Fruit fly (Drosophila melanogaster) whole organism, embryonic: ENCODE data around the gene Nse1.
A peak's percentile ranks its signal among the peaks of the same experiment; 100 is the strongest.

Source experiments
- Asciz ChIP-seq: fragments of 200-800 bp; sonication (Bioruptor generic); optimal IDR thresholded peaks from 2 replicates; lab custom pipeline; 2017; ENCODE audit warnings: missing biosample characterization, mild to moderate bottlenecking, missing genetic modification characterization, missing genetic modification reagents
- Bdp1 ChIP-seq: fragments of 200-800 bp; sonication (Bioruptor generic); optimal IDR thresholded peaks from 3 replicates; lab custom pipeline; 2016; ENCODE audit warnings: missing biosample characterization, missing genetic modification characterization
- Blimp-1 ChIP-seq: fragments of 200-800 bp; sonication (Bioruptor generic); optimal IDR thresholded peaks from 3 replicates; lab custom pipeline; 2018; ENCODE audit warnings: missing biosample characterization, missing genetic modification characterization, mild to moderate bottlenecking, moderate library complexity, missing genetic modification reagents
- CG10543 ChIP-seq: fragments of 200-800 bp; sonication (Bioruptor generic); optimal IDR thresholded peaks from 3 replicates; lab custom pipeline; 2017; ENCODE audit warnings: missing biosample characterization, mild to moderate bottlenecking, missing genetic modification characterization, moderate library complexity
- CG12155 ChIP-seq: fragments of 200-800 bp; sonication (Bioruptor generic); optimal IDR thresholded peaks from 3 replicates; lab custom pipeline; 2016; ENCODE audit warnings: missing biosample characterization, missing genetic modification characterization
- CG13775 ChIP-seq: fragments of 200-800 bp; sonication (Bioruptor generic); optimal IDR thresholded peaks from 3 replicates; lab custom pipeline; 2017; ENCODE audit warnings: missing biosample characterization, mild to moderate bottlenecking, missing genetic modification characterization
- CG14014 ChIP-seq: fragments of 200-800 bp; sonication (Bioruptor generic); IDR thresholded peaks from 2 replicates; pipeline ENCODE4 v1.3.6; 2022; ENCODE audit warnings: missing biosample characterization, missing genetic modification characterization
- CG14710 ChIP-seq: fragments of 200-800 bp; sonication (Bioruptor generic); optimal IDR thresholded peaks from 3 replicates; lab custom pipeline; 2019; ENCODE audit warnings: missing biosample characterization, mild to moderate bottlenecking, missing genetic modification characterization, moderate library complexity
- CG14860 ChIP-seq: fragments of 200-800 bp; sonication (Bioruptor generic); IDR thresholded peaks from 3 replicates; pipeline ENCODE4 v1.3.6; 2022; ENCODE audit warnings: missing biosample characterization, missing genetic modification characterization; ENCODE audit not compliant: partially characterized antibody
- CG1792 ChIP-seq: fragments of 200-800 bp; sonication (Bioruptor generic); optimal IDR thresholded peaks from 2 replicates; lab custom pipeline; 2016; ENCODE audit warnings: missing biosample characterization, missing genetic modification characterization
- CG2116 ChIP-seq: fragments of 200-800 bp; sonication (Bioruptor generic); optimal IDR thresholded peaks from 3 replicates; lab custom pipeline; 2018; ENCODE audit warnings: missing biosample characterization, mild to moderate bottlenecking, missing genetic modification characterization
- CG2129 ChIP-seq: fragments of 200-800 bp; sonication (Bioruptor generic); IDR thresholded peaks from 2 replicates; pipeline ENCODE4 v1.3.6; 2022; ENCODE audit warnings: missing biosample characterization, missing genetic modification characterization; ENCODE audit not compliant: partially characterized antibody
- CG30020 ChIP-seq: fragments of 200-800 bp; optimal IDR thresholded peaks from 2 replicates; lab custom pipeline; 2019; ENCODE audit warnings: missing biosample characterization, mild to moderate bottlenecking, missing genetic modification characterization, moderate library complexity
- CG31365 ChIP-seq: fragments of 200-800 bp; sonication (Bioruptor generic); optimal IDR thresholded peaks from 2 replicates; lab custom pipeline; 2018; ENCODE audit warnings: missing biosample characterization, mild to moderate bottlenecking, missing genetic modification characterization
- CG31388 ChIP-seq: fragments of 200-800 bp; sonication (Bioruptor generic); optimal IDR thresholded peaks from 2 replicates; lab custom pipeline; 2016; ENCODE audit warnings: missing biosample characterization, missing genetic modification characterization
- CG31441 ChIP-seq: fragments of 200-800 bp; sonication (Bioruptor generic); IDR thresholded peaks from 2 replicates; pipeline ENCODE4 v1.3.6; 2022; ENCODE audit warnings: missing biosample characterization, missing genetic modification characterization
- CG4328 ChIP-seq: fragments of 200-800 bp; sonication (Bioruptor generic); optimal IDR thresholded peaks from 3 replicates; lab custom pipeline; 2017; ENCODE audit warnings: missing biosample characterization, missing genetic modification reagents, missing genetic modification characterization
- CG7928 ChIP-seq: fragments of 200-800 bp; sonication (Bioruptor generic); optimal IDR thresholded peaks from 2 replicates; lab custom pipeline; 2017; ENCODE audit warnings: missing biosample characterization, mild to moderate bottlenecking, missing genetic modification characterization
- CG7987 ChIP-seq: fragments of 200-800 bp; sonication (Bioruptor generic); optimal IDR thresholded peaks from 2 replicates; lab custom pipeline; 2018; ENCODE audit warnings: missing biosample characterization, mild to moderate bottlenecking, missing genetic modification characterization, moderate library complexity
- CG8478 ChIP-seq: fragments of >200 bp; optimal IDR thresholded peaks from 2 replicates; lab custom pipeline; 2018
- CHES-1-like ChIP-seq: fragments of 200-800 bp; sonication (Bioruptor generic); optimal IDR thresholded peaks from 2 replicates; lab custom pipeline; 2016; ENCODE audit warnings: missing biosample characterization, missing genetic modification characterization
- CoRest ChIP-seq: fragments of 200-800 bp; sonication (Bioruptor generic); optimal IDR thresholded peaks from 3 replicates; lab custom pipeline; 2018; ENCODE audit warnings: missing biosample characterization, mild to moderate bottlenecking, missing genetic modification characterization, moderate library complexity
- CrebB ChIP-seq: fragments of 200-800 bp; sonication (Bioruptor generic); optimal IDR thresholded peaks from 3 replicates; lab custom pipeline; 2018; ENCODE audit warnings: missing biosample characterization, mild to moderate bottlenecking, missing genetic modification characterization
- Dbx ChIP-seq: fragments of 200-800 bp; sonication (Bioruptor generic); IDR thresholded peaks from 3 replicates; pipeline ENCODE4 v1.3.6; 2022; ENCODE audit warnings: missing biosample characterization, missing genetic modification characterization
- Deaf1 ChIP-seq: fragments of 200-800 bp; optimal IDR thresholded peaks from 3 replicates; lab custom pipeline; 2019; ENCODE audit warnings: missing biosample characterization, mild to moderate bottlenecking, missing genetic modification characterization, moderate library complexity
- Fer2 ChIP-seq: fragments of 200-800 bp; sonication (Bioruptor generic); optimal IDR thresholded peaks from 2 replicates; lab custom pipeline; 2018; ENCODE audit warnings: missing biosample characterization, mild to moderate bottlenecking, missing genetic modification characterization, moderate library complexity
- HHEX ChIP-seq: fragments of 200-800 bp; sonication (Bioruptor generic); optimal IDR thresholded peaks from 3 replicates; lab custom pipeline; 2017; ENCODE audit warnings: missing biosample characterization, mild to moderate bottlenecking, missing genetic modification characterization, missing genetic modification reagents
- HmgZ ChIP-seq: fragments of 200-800 bp; sonication (Bioruptor generic); optimal IDR thresholded peaks from 2 replicates; lab custom pipeline; 2018; ENCODE audit warnings: missing biosample characterization, mild to moderate bottlenecking, missing genetic modification characterization
- Meics ChIP-seq: fragments of 200-800 bp; sonication (Bioruptor generic); optimal IDR thresholded peaks from 2 replicates; lab custom pipeline; 2017; ENCODE audit warnings: missing biosample characterization, mild to moderate bottlenecking, missing genetic modification characterization
- Oli ChIP-seq: fragments of 200-800 bp; sonication (Bioruptor generic); optimal IDR thresholded peaks from 2 replicates; lab custom pipeline; 2018; ENCODE audit warnings: missing biosample characterization, mild to moderate bottlenecking, missing genetic modification characterization, moderate library complexity
- Poxn ChIP-seq: fragments of 200-800 bp; sonication (Bioruptor generic); IDR thresholded peaks from 2 replicates; pipeline ENCODE4 v1.3.6; 2022; ENCODE audit warnings: missing biosample characterization, missing genetic modification characterization
- Ptx1 ChIP-seq: fragments of 200-800 bp; sonication (Bioruptor generic); IDR thresholded peaks from 2 replicates; pipeline ENCODE4 v1.3.6; 2022; ENCODE audit warnings: missing biosample characterization, missing genetic modification characterization
- Sox100B ChIP-seq: fragments of 200-800 bp; sonication (Bioruptor generic); optimal IDR thresholded peaks from 3 replicates; lab custom pipeline; 2018; ENCODE audit warnings: missing biosample characterization, mild to moderate bottlenecking, missing genetic modification characterization
- ac ChIP-seq: fragments of 200-800 bp; sonication (Bioruptor generic); optimal IDR thresholded peaks from 3 replicates; lab custom pipeline; 2017; ENCODE audit warnings: missing biosample characterization, mild to moderate bottlenecking, missing genetic modification characterization
- aop ChIP-seq: fragments of 200-800 bp; sonication (Bioruptor generic); IDR thresholded peaks from 2 replicates; pipeline ENCODE4 v1.3.6; 2022; ENCODE audit warnings: missing biosample characterization, missing genetic modification characterization
- eyg ChIP-seq: fragments of 200-800 bp; sonication (Bioruptor generic); optimal IDR thresholded peaks from 3 replicates; lab custom pipeline; 2016; ENCODE audit warnings: missing biosample characterization, missing genetic modification characterization
- gsb ChIP-seq: fragments of 200-800 bp; sonication (Bioruptor generic); IDR thresholded peaks from 2 replicates; pipeline ENCODE4 v1.3.6; 2022; ENCODE audit warnings: missing biosample characterization, missing genetic modification characterization
- jing ChIP-seq: fragments of 200-800 bp; sonication (Bioruptor generic); optimal IDR thresholded peaks from 2 replicates; lab custom pipeline; 2018; ENCODE audit warnings: missing biosample characterization, mild to moderate bottlenecking, missing genetic modification characterization
- lov ChIP-seq, 2 experiments: fragments of 200-800 bp in 1 of 2; fragments of >200 bp in 1 of 2; sonication (Bioruptor generic) in 1 of 2; IDR thresholded peaks in 1 of 2; optimal IDR thresholded peaks in 1 of 2; 2 replicates in 1 of 2; 3 replicates in 1 of 2; pipeline versions ENCODE4 v1.3.6 to Lab custom; 2017 to 2022; ENCODE audit warnings: missing biosample characterization in 1 of 2, missing genetic modification characterization in 1 of 2
- prd ChIP-seq, 3 experiments: fragments of >200 bp in 2 of 3; fragments of 200-800 bp in 1 of 3; sonication (Bioruptor generic) in 1 of 3; optimal IDR thresholded peaks in 2 of 3; IDR thresholded peaks in 1 of 3; 2 replicates in 2 of 3; 3 replicates in 1 of 3; pipeline versions ENCODE4 v1.3.6 to Lab custom; 2017 to 2022; ENCODE audit warnings: missing biosample characterization in 1 of 3, missing genetic modification characterization in 1 of 3
- psq ChIP-seq: fragments of 200-800 bp; sonication (Bioruptor generic); optimal IDR thresholded peaks from 2 replicates; lab custom pipeline; 2017; ENCODE audit warnings: missing biosample characterization, missing genetic modification characterization
- pzg ChIP-seq: fragments of 200-800 bp; sonication (Bioruptor generic); optimal IDR thresholded peaks from 3 replicates; lab custom pipeline; 2018; ENCODE audit warnings: missing biosample characterization, mild to moderate bottlenecking, missing genetic modification characterization, moderate library complexity
- repo ChIP-seq: fragments of 200-800 bp; sonication (Bioruptor generic); optimal IDR thresholded peaks from 2 replicates; lab custom pipeline; 2016; ENCODE audit warnings: missing biosample characterization, missing genetic modification characterization
- rib ChIP-seq: fragments of 200-800 bp; sonication (Bioruptor generic); IDR thresholded peaks from 2 replicates; pipeline ENCODE4 v1.3.6; 2022; ENCODE audit warnings: missing biosample characterization, missing genetic modification characterization
- sens-2 ChIP-seq: fragments of 200-800 bp; sonication (Bioruptor generic); IDR thresholded peaks from 2 replicates; pipeline ENCODE4 v1.3.6; 2022; ENCODE audit warnings: missing biosample characterization, missing genetic modification characterization
- sr ChIP-seq: fragments of 200-800 bp; sonication (Bioruptor generic); IDR thresholded peaks from 3 replicates; pipeline ENCODE4 v1.3.6; 2022; ENCODE audit warnings: missing biosample characterization, missing genetic modification characterization
- vnd ChIP-seq: fragments of 200-800 bp; sonication (Bioruptor generic); IDR thresholded peaks from 3 replicates; pipeline ENCODE4 v1.3.6; 2022; ENCODE audit warnings: missing biosample characterization, missing genetic modification characterization; ENCODE audit not compliant: partially characterized antibody
- zf30C ChIP-seq: fragments of 200-800 bp; sonication (Bioruptor generic); optimal IDR thresholded peaks from 3 replicates; lab custom pipeline; 2018; ENCODE audit warnings: missing biosample characterization, mild to moderate bottlenecking, missing genetic modification characterization

Nse1 gene

DNA sequence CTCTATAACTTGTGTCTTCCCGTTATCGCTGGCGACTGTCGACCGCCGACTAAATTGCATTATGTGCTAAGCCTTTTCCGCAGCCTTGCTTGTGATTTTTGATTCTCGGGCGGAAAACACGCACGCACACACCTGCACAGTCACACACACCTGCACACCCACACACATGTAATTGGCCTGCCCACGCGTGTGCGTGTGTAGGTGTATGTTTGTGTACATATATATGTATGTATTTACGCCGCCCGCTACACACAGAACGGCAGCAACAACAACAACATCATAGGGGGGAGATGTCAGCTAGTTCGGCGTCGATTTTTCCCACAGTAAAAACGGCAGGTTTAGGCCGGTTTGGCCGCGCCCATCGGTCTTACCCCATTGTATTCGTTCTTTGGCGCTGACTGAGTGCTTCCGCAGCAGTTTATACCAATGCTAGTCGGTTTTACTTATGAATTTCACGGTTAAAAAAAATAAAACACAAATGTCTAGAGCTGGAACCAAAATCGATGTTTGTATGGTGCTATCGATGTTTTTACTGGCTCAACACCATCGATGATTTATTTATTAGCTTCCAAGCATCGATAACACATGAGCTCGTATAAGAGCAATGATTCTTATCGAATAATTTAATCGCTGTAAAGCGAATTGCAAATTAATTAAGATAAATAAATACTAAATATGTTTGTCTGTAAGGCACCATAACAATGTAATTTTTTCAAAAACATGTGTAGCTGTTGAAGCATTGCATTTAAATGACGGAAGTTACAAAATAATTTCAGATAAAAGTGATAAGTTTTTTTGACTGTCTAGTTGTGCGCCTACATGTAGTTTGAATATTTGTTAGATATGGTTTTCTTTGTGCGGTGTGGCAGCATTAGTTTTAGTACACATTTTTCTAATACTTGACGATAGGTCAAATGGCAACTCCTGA lies 45.7 kb upstream of the Nse1 start, which contains the start of gene homer (continued):
- no peak for TF ChIP-seq CG4328 (GFP tag; lab: Kevin White, UChicago)
- peak; percentile 69 for TF ChIP-seq CG2116
- peak; percentile 53 for TF ChIP-seq pzg (GFP tag; lab: Kevin White, UChicago)
- TF ChIP-seq CG14014 (GFP tag; lab: Robert Waterston, UW) = no peak
- no peak for TF ChIP-seq gsb (GFP tag; lab: Robert Waterston, UW)
- no peak for TF ChIP-seq Poxn (GFP tag; lab: Robert Waterston, UW)
- TF ChIP-seq prd (optimal IDR thresholded peaks at IDR 0.05; lab: Kevin White, UChicago) = no peak
- TF ChIP-seq prd (GFP tag; IDR thresholded peaks at IDR 0.05; lab: Robert Waterston, UW) = no peak; the same call in 2 of the 3 replicates
- TF ChIP-seq Meics (GFP tag; lab: Kevin White, UChicago) = no peak
- TF ChIP-seq Ptx1 (GFP tag; lab: Robert Waterston, UW) = 0 out of 2 replicates have a peak, but pooled peaks have one; percentile 9
- no peak for TF ChIP-seq CG7987
- peak; percentile 45 for TF ChIP-seq CG14710 (tag; lab: Kevin White, UChicago)
- no peak for TF ChIP-seq CG12155 (GFP tag; lab: Kevin White, UChicago)
- TF ChIP-seq Fer2 = no peak
- TF ChIP-seq CG31388 (GFP tag; lab: Kevin White, UChicago) = no peak
- TF ChIP-seq psq (GFP tag; lab: Kevin White, UChicago) = no peak
- TF ChIP-seq CrebB = no peak
- peak; percentile 52 for TF ChIP-seq HmgZ (tag; lab: Kevin White, UChicago)
- TF ChIP-seq Dbx (GFP tag; lab: Robert Waterston, UW) = 0 out of 3 replicates have a peak, but pooled peaks have one; percentile 46
- TF ChIP-seq repo (GFP tag; lab: Kevin White, UChicago) = no peak
- peak; percentile 26 for TF ChIP-seq CHES-1-like (GFP tag; lab: Kevin White, UChicago)
- peak; percentile 18 for TF ChIP-seq CG30020 (tag; lab: Kevin White, UChicago)
- peak; percentile 98 for TF ChIP-seq sr (GFP tag; lab: Robert Waterston, UW)
- no peak for TF ChIP-seq Bdp1
- TF ChIP-seq aop (GFP tag; lab: Robert Waterston, UW) = no peak
- no peak for TF ChIP-seq CoRest (tag; lab: Kevin White, UChicago)
- TF ChIP-seq lov (optimal IDR thresholded peaks at IDR 0.05; lab: Kevin White, UChicago) = no peak
- no peak for TF ChIP-seq lov (GFP tag; IDR thresholded peaks at IDR 0.05; lab: Robert Waterston, UW)
- no peak for TF ChIP-seq Asciz (GFP tag; lab: Kevin White, UChicago)
- no peak for TF ChIP-seq CG1792 (GFP tag; lab: Kevin White, UChicago)
- TF ChIP-seq CG7928 = no peak
- no peak for TF ChIP-seq Deaf1 (tag; lab: Kevin White, UChicago)
- TF ChIP-seq HHEX = no peak
- peak; percentile 93 for TF ChIP-seq vnd (GFP tag; lab: Robert Waterston, UW)
- TF ChIP-seq ac (GFP tag; lab: Kevin White, UChicago) = peak; percentile 27
- no peak for TF ChIP-seq sens-2 (GFP tag; lab: Robert Waterston, UW)
- TF ChIP-seq CG13775 = no peak
- no peak for TF ChIP-seq Oli (tag; lab: Kevin White, UChicago)
- TF ChIP-seq eyg = no peak
- no peak for TF ChIP-seq rib (GFP tag; lab: Robert Waterston, UW)
- peak; percentile 96 for TF ChIP-seq CG14860 (GFP tag; lab: Robert Waterston, UW)
- TF ChIP-seq CG8478 (lab: Kevin White, UChicago) = peak; percentile 94
- TF ChIP-seq Sox100B = no peak
- no peak for TF ChIP-seq CG31365 (tag; lab: Kevin White, UChicago)
- peak; percentile 50 for TF ChIP-seq CG10543
- TF ChIP-seq CG31441 = no peak
- peak; percentile 81 for TF ChIP-seq CG2129 (GFP tag; lab: Robert Waterston, UW)
- TF ChIP-seq zf30C (GFP tag; lab: Kevin White, UChicago) = no peak
- no peak for TF ChIP-seq Blimp-1 (GFP tag; lab: Kevin White, UChicago)
- TF ChIP-seq jing = no peak
